Fruit fly (Drosophila melanogaster) whole organism, prepupa: Measurements from ENCODE around the gene dah.

Source experiments
- Blimp-1 ChIP-seq: fragments of 200-800 bp; sonication (Bioruptor generic); optimal IDR thresholded peaks from 3 replicates; lab custom pipeline; 2017; ENCODE audit warnings: missing biosample characterization, missing genetic modification characterization, mild to moderate bottlenecking, moderate library complexity, missing genetic modification reagents
- CG10631 ChIP-seq: fragments of 200-800 bp; sonication (Bioruptor generic); optimal IDR thresholded peaks from 2 replicates; lab custom pipeline; 2016; ENCODE audit warnings: missing biosample characterization, missing genetic modification characterization
- CG11294 ChIP-seq: fragments of 200-800 bp; sonication (Bioruptor generic); IDR thresholded peaks from 2 replicates; pipeline ENCODE4 v1.3.6; 2022; ENCODE audit warnings: missing biosample characterization, missing genetic modification characterization
- CG11762 ChIP-seq: fragments of 200-800 bp; sonication (Bioruptor generic); optimal IDR thresholded peaks from 3 replicates; lab custom pipeline; 2016; ENCODE audit warnings: missing biosample characterization, missing genetic modification characterization; ENCODE audit not compliant: insufficient read depth
- CG11902 ChIP-seq: fragments of 200-800 bp; sonication (Bioruptor generic); optimal IDR thresholded peaks from 3 replicates; lab custom pipeline; 2016; ENCODE audit warnings: missing biosample characterization, missing genetic modification characterization
- CG15336 ChIP-seq: fragments of 200-800 bp; sonication (Bioruptor generic); IDR thresholded peaks from 2 replicates; pipeline ENCODE4 v1.3.6; 2022; ENCODE audit warnings: missing biosample characterization, missing genetic modification characterization
- CG1621 ChIP-seq: fragments of 200-800 bp; sonication (Bioruptor generic); optimal IDR thresholded peaks from 3 replicates; lab custom pipeline; 2018; ENCODE audit warnings: missing biosample characterization, mild to moderate bottlenecking, missing genetic modification characterization
- CG16779 ChIP-seq: fragments of 200-800 bp; sonication (Bioruptor generic); optimal IDR thresholded peaks from 3 replicates; lab custom pipeline; 2017; ENCODE audit warnings: missing biosample characterization, mild to moderate bottlenecking, missing genetic modification characterization
- CG3032 ChIP-seq: fragments of 200-800 bp; optimal IDR thresholded peaks from 2 replicates; lab custom pipeline; 2019; ENCODE audit warnings: missing biosample characterization, mild to moderate bottlenecking, missing genetic modification characterization, moderate library complexity
- CG31627 ChIP-seq: fragments of 200-800 bp; sonication (Bioruptor generic); optimal IDR thresholded peaks from 3 replicates; lab custom pipeline; 2016; ENCODE audit warnings: missing biosample characterization, missing genetic modification characterization
- CG32006 ChIP-seq: fragments of 200-800 bp; sonication (Bioruptor generic); optimal IDR thresholded peaks from 3 replicates; lab custom pipeline; 2017; ENCODE audit warnings: missing biosample characterization, mild to moderate bottlenecking, missing genetic modification characterization
- CG34406 ChIP-seq: fragments of 200-800 bp; sonication (Bioruptor generic); optimal IDR thresholded peaks from 3 replicates; lab custom pipeline; 2016; ENCODE audit warnings: missing biosample characterization, missing genetic modification characterization
- CG3919 ChIP-seq: fragments of 200-800 bp; sonication (Bioruptor generic); optimal IDR thresholded peaks from 3 replicates; lab custom pipeline; 2016; ENCODE audit warnings: missing biosample characterization, missing genetic modification characterization
- CG4318 ChIP-seq: fragments of 200-800 bp; sonication (Bioruptor generic); optimal IDR thresholded peaks from 3 replicates; lab custom pipeline; 2017; ENCODE audit warnings: missing biosample characterization, mild to moderate bottlenecking, missing genetic modification characterization
- CG6163 ChIP-seq: fragments of 200-800 bp; sonication (Bioruptor generic); IDR thresholded peaks from 3 replicates; pipeline ENCODE4 v1.3.6; 2022; ENCODE audit warnings: missing biosample characterization, missing genetic modification characterization
- CG6792 ChIP-seq: fragments of 200-800 bp; sonication (Bioruptor generic); optimal IDR thresholded peaks from 3 replicates; lab custom pipeline; 2016; ENCODE audit warnings: missing biosample characterization, missing genetic modification characterization
- CG6808 ChIP-seq: fragments of 200-800 bp; sonication (Bioruptor generic); optimal IDR thresholded peaks from 3 replicates; lab custom pipeline; 2017; ENCODE audit warnings: missing biosample characterization, missing genetic modification characterization, mild to moderate bottlenecking, moderate library complexity, missing genetic modification reagents
- CG6854 ChIP-seq: fragments of 200-800 bp; sonication (Bioruptor generic); optimal IDR thresholded peaks from 2 replicates; lab custom pipeline; 2017; ENCODE audit warnings: missing biosample characterization, mild to moderate bottlenecking, missing genetic modification characterization
- CG7368 ChIP-seq: fragments of 200-800 bp; sonication (Bioruptor generic); optimal IDR thresholded peaks from 3 replicates; lab custom pipeline; 2016; ENCODE audit warnings: missing biosample characterization, missing genetic modification characterization
- CG8119 ChIP-seq: fragments of 200-800 bp; sonication (Bioruptor generic); IDR thresholded peaks from 3 replicates; pipeline ENCODE4 v1.3.6; 2022; ENCODE audit warnings: missing biosample characterization, missing genetic modification characterization
- CG8319 ChIP-seq: fragments of 200-800 bp; sonication (Bioruptor generic); optimal IDR thresholded peaks from 3 replicates; lab custom pipeline; 2016; ENCODE audit warnings: missing biosample characterization, missing genetic modification characterization
- CG8632 ChIP-seq: fragments of 200-800 bp; sonication (Bioruptor generic); optimal IDR thresholded peaks from 3 replicates; lab custom pipeline; 2016; ENCODE audit warnings: missing biosample characterization, missing genetic modification characterization
- CG9139 ChIP-seq: fragments of 200-800 bp; sonication (Bioruptor generic); optimal IDR thresholded peaks from 3 replicates; lab custom pipeline; 2017; ENCODE audit warnings: missing biosample characterization, mild to moderate bottlenecking, missing genetic modification characterization
- Eip75B ChIP-seq: fragments of 200-800 bp; sonication (Bioruptor generic); optimal IDR thresholded peaks from 3 replicates; lab custom pipeline; 2016; ENCODE audit warnings: missing biosample characterization, missing genetic modification characterization
- Eip93F ChIP-seq: fragments of 200-800 bp; sonication (Bioruptor generic); optimal IDR thresholded peaks from 2 replicates; lab custom pipeline; 2016; ENCODE audit warnings: missing biosample characterization, mild to moderate bottlenecking, missing genetic modification characterization
- Ets21C ChIP-seq: fragments of 200-800 bp; sonication (Bioruptor generic); optimal IDR thresholded peaks from 3 replicates; lab custom pipeline; 2016; ENCODE audit warnings: missing biosample characterization, missing genetic modification characterization
- Ets96B ChIP-seq: fragments of 200-800 bp; optimal IDR thresholded peaks from 2 replicates; lab custom pipeline; 2019; ENCODE audit warnings: missing biosample characterization, mild to moderate bottlenecking, missing genetic modification characterization, moderate library complexity
- Gug ChIP-seq: fragments of 200-800 bp; sonication (Bioruptor generic); IDR thresholded peaks from 2 replicates; pipeline ENCODE4 v1.3.6; 2022; ENCODE audit warnings: missing biosample characterization, missing genetic modification characterization
- Hr38 ChIP-seq: sonication (Bioruptor generic); optimal IDR thresholded peaks from 2 replicates; lab custom pipeline; 2016; ENCODE audit warnings: missing biosample characterization, missing genetic modification characterization
- Hr39 ChIP-seq: fragments of 200-800 bp; sonication (Bioruptor generic); optimal IDR thresholded peaks from 2 replicates; lab custom pipeline; 2016; ENCODE audit warnings: missing biosample characterization, missing genetic modification characterization
- Hr4 ChIP-seq: fragments of 200-800 bp; sonication (Bioruptor generic); optimal IDR thresholded peaks from 3 replicates; lab custom pipeline; 2016; ENCODE audit warnings: missing biosample characterization, missing genetic modification characterization
- Lpt ChIP-seq: fragments of 200-800 bp; sonication (Bioruptor generic); optimal IDR thresholded peaks from 3 replicates; lab custom pipeline; 2016; ENCODE audit warnings: missing biosample characterization, missing genetic modification characterization
- Met ChIP-seq: fragments of 200-800 bp; sonication (Bioruptor generic); optimal IDR thresholded peaks from 3 replicates; lab custom pipeline; 2016; ENCODE audit warnings: missing biosample characterization, missing genetic modification characterization
- OdsH ChIP-seq: fragments of 200-800 bp; sonication (Bioruptor generic); optimal IDR thresholded peaks from 3 replicates; lab custom pipeline; 2016; ENCODE audit warnings: missing biosample characterization, missing genetic modification characterization
- Smox ChIP-seq: fragments of 200-800 bp; sonication (Bioruptor generic); optimal IDR thresholded peaks from 3 replicates; lab custom pipeline; 2016; ENCODE audit warnings: missing biosample characterization, missing genetic modification characterization
- Sox102F ChIP-seq: fragments of 200-800 bp; sonication (Bioruptor generic); optimal IDR thresholded peaks from 2 replicates; lab custom pipeline; 2016; ENCODE audit warnings: missing biosample characterization, mild to moderate bottlenecking, missing genetic modification characterization
- acj6 ChIP-seq: fragments of 200-800 bp; sonication (Bioruptor generic); optimal IDR thresholded peaks from 3 replicates; lab custom pipeline; 2016; ENCODE audit warnings: missing biosample characterization, missing genetic modification characterization
- cyc ChIP-seq: fragments of 200-800 bp; sonication (Bioruptor generic); optimal IDR thresholded peaks from 3 replicates; lab custom pipeline; 2016; ENCODE audit warnings: missing biosample characterization, missing genetic modification characterization
- eg ChIP-seq: fragments of 200-800 bp; sonication (Bioruptor generic); IDR thresholded peaks from 3 replicates; pipeline ENCODE4 v1.3.6; 2022; ENCODE audit warnings: missing biosample characterization, missing genetic modification characterization
- esn ChIP-seq: fragments of 200-800 bp; sonication (Bioruptor generic); optimal IDR thresholded peaks from 2 replicates; lab custom pipeline; 2016; ENCODE audit warnings: missing biosample characterization, mild to moderate bottlenecking, missing genetic modification characterization, moderate library complexity
- fkh ChIP-seq: fragments of 200-800 bp; sonication (Bioruptor generic); optimal IDR thresholded peaks from 3 replicates; lab custom pipeline; 2017; ENCODE audit warnings: missing biosample characterization, mild to moderate bottlenecking, missing genetic modification characterization, moderate library complexity
- lz ChIP-seq: fragments of 200-800 bp; sonication (Bioruptor generic); optimal IDR thresholded peaks from 3 replicates; lab custom pipeline; 2016; ENCODE audit warnings: missing biosample characterization, missing genetic modification characterization
- net ChIP-seq: fragments of 200-800 bp; sonication (Bioruptor generic); optimal IDR thresholded peaks from 3 replicates; lab custom pipeline; 2016; ENCODE audit warnings: missing biosample characterization, missing genetic modification characterization
- pdm3 ChIP-seq: fragments of 200-800 bp; sonication (Bioruptor generic); optimal IDR thresholded peaks from 3 replicates; lab custom pipeline; 2016; ENCODE audit warnings: missing biosample characterization, missing genetic modification characterization
- spab ChIP-seq: fragments of 200-800 bp; sonication (Bioruptor generic); optimal IDR thresholded peaks from 2 replicates; lab custom pipeline; 2017; ENCODE audit warnings: missing biosample characterization, mild to moderate bottlenecking, missing genetic modification characterization, missing genetic modification reagents
- ss ChIP-seq, 2 experiments: fragments of 200-800 bp; sonication (Bioruptor generic); optimal IDR thresholded peaks; 2 replicates in 1 of 2; 3 replicates in 1 of 2; lab custom pipeline; 2017 to 2018; ENCODE audit warnings: mild to moderate bottlenecking in 2 of 2, missing biosample characterization in 2 of 2, missing genetic modification characterization in 2 of 2, moderate library complexity in 1 of 2
- svp ChIP-seq: fragments of 200-800 bp; sonication (Bioruptor generic); peaks from one replicate; lab custom pipeline; 2016; ENCODE audit warnings: missing biosample characterization, missing genetic modification characterization
- topi ChIP-seq: fragments of 200-800 bp; sonication (Bioruptor generic); optimal IDR thresholded peaks from 3 replicates; lab custom pipeline; 2016; ENCODE audit warnings: missing biosample characterization, missing genetic modification characterization
- vri ChIP-seq: fragments of 200-800 bp; sonication (Bioruptor generic); optimal IDR thresholded peaks from 3 replicates; lab custom pipeline; 2016; ENCODE audit warnings: missing biosample characterization, mild to moderate bottlenecking, missing genetic modification characterization

The dah gene

DNA sequence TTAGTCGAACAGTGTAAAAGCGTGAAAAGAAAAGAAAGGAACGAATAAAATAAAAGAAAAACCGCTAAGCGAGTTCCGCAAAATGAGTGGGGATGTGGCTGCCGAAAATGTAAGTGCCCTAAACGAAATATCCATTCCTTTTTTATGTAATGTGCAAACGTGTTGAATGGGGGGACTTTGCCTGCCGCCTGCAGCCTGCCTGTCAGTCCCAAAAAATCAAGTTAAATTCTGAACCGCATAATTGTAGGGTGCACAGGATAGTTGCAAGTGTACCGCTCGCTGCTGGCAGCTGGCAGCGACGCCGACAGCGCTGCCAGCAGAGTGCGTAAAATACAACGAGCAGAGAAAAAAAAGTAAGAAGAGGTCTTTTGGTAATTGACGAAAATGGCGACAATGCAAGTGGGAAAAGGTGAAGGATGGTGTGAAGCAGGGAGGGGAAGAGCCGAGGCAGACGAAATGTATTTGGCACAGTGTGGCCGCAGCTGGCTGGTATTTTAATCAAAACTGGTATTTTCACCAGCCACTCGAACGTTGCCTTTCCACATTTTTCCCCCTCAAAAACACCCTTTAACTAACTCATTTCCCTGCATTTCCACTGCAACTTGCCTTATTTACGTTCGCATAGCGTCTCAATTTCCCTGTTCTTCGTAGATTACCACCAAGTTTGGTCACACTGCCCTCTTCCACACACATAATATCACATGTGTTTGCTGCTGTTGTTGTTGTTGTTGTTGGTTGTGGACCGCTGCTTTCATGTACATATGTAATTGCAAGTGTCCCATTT is 8.3 kb upstream of the dah start (continued):
- no peak for TF ChIP-seq ss (GFP tag; optimal IDR thresholded peaks at IDR 0.05; lab: Kevin White, UChicago)
- TF ChIP-seq CG7368 (GFP tag; lab: Kevin White, UChicago) = no peak
- TF ChIP-seq, all 60 proteins: peak for 5

dm6 chrX:15320522-15320921 is 7.6 kb upstream of the dah start:
- TF ChIP-seq pdm3 (GFP tag; lab: Kevin White, UChicago) (peak; percentile 39), CG11294 (no peak), Hr38 (GFP tag; lab: Kevin White, UChicago) (no peak), CG31627 (GFP tag; lab: Kevin White, UChicago) (no peak), Ets96B (tag; lab: Kevin White, UChicago) (peak; percentile 42), CG32006 (GFP tag; lab: Kevin White, UChicago) (peak; percentile 16), CG8632 (GFP tag; lab: Kevin White, UChicago) (peak; percentile 47), Lpt (GFP tag; lab: Kevin White, UChicago) (peak; percentile 40), Hr4 (GFP tag; lab: Kevin White, UChicago) (peak; percentile 23), Gug (no peak), Blimp-1 (no peak), Ets21C (GFP tag; lab: Kevin White, UChicago) (no peak), CG6792 (peak; percentile 5), svp (no peak), CG3919 (GFP tag; lab: Kevin White, UChicago) (peak; percentile 9), lz (GFP tag; lab: Kevin White, UChicago) (no peak), CG34406 (GFP tag; lab: Kevin White, UChicago) (peak; percentile 48), CG6163 (GFP tag; lab: Robert Waterston, UW) (peak; percentile 66; the same call in 2 of the 3 replicates), Eip93F (GFP tag; lab: Kevin White, UChicago) (peak; percentile 34), net (GFP tag; lab: Kevin White, UChicago) (peak; percentile 43), CG4318 (no peak), CG3032 (tag; lab: Kevin White, UChicago) (peak; percentile 11), Eip75B (no peak), Met (GFP tag; lab: Kevin White, UChicago) (peak; percentile 13), CG8319 (GFP tag; lab: Kevin White, UChicago) (no peak), esn (peak; percentile 3), CG11902 (GFP tag; lab: Kevin White, UChicago) (no peak), OdsH (peak; percentile 32), Sox102F (GFP tag; lab: Kevin White, UChicago) (peak; percentile 33), spab (peak; percentile 44), CG15336 (GFP tag; lab: Robert Waterston, UW) (peak; percentile 57), CG6854 (GFP tag; lab: Kevin White, UChicago) (no peak), CG8119 (GFP tag; lab: Robert Waterston, UW) (peak; percentile 77), CG9139 (GFP tag; lab: Kevin White, UChicago) (peak; percentile 55), acj6 (peak; percentile 4), Hr39 (GFP tag; lab: Kevin White, UChicago) (no peak), cyc (GFP tag; lab: Kevin White, UChicago) (no peak), CG11762 (peak; percentile 53), CG1621 (tag; lab: Kevin White, UChicago) (no peak), fkh (no peak), CG6808 (GFP tag; lab: Kevin White, UChicago) (peak; percentile 76), CG16779 (tag; lab: Kevin White, UChicago) (peak; percentile 45), CG10631 (no peak), eg (peak; percentile 74), CG7368 (GFP tag; lab: Kevin White, UChicago) (no peak), ss (GFP tag; optimal IDR thresholded peaks at IDR 0.05; lab: Kevin White, UChicago) (peak; percentile 58 to 77), vri (peak; percentile 70), topi (GFP tag; lab: Kevin White, UChicago) (no peak), Smox (GFP tag; lab: Kevin White, UChicago) (no peak)
